Worm (Caenorhabditis elegans) whole organism, midembryonic: ENCODE measurements around the gene C40H1.9.

ENCODE experiments used
- T22C8.4 ChIP-seq: fragments of 200-800 bp; sonication (Bioruptor generic); IDR thresholded peaks from 2 replicates; pipeline ENCODE4 v1.3.6; 2022; ENCODE audit warnings: missing genetic modification characterization, missing compliant biosample characterization
- cog-1 ChIP-seq: sonication (generic microtip); optimal IDR thresholded peaks from 2 replicates; lab custom pipeline; 2016; ENCODE audit warnings: missing genetic modification characterization, missing compliant biosample characterization
- flt-1 ChIP-seq: fragments of 200-800 bp; sonication (Bioruptor generic); IDR thresholded peaks from 2 replicates; pipeline ENCODE4 v1.3.6; 2022; ENCODE audit warnings: missing genetic modification characterization, missing compliant biosample characterization
- klf-2 ChIP-seq: fragments of 200-800 bp; sonication (Bioruptor generic); conservative IDR thresholded peaks from 2 replicates; pipeline ENCODE4 v1.3.6; 2022; ENCODE audit warnings: missing genetic modification reagents, missing genetic modification characterization, missing compliant biosample characterization
- med-1 ChIP-seq: sonication (generic microtip); optimal IDR thresholded peaks from 2 replicates; lab custom pipeline; 2017; ENCODE audit warnings: missing genetic modification characterization, mild to moderate bottlenecking, missing compliant biosample characterization, antibody characterized with exemption, missing genetic modification reagents; ENCODE audit not compliant: insufficient read depth
- ref-1 ChIP-seq: fragments of 200-800 bp; sonication (Bioruptor generic); conservative IDR thresholded peaks from 2 replicates; pipeline ENCODE4 v1.3.6; 2022; ENCODE audit warnings: missing genetic modification reagents, missing genetic modification characterization, missing compliant biosample characterization
- ztf-29 ChIP-seq: fragments of 200-800 bp; sonication (Bioruptor generic); IDR thresholded peaks from 2 replicates; pipeline ENCODE4 v1.3.6; 2022; ENCODE audit warnings: missing genetic modification reagents, missing genetic modification characterization, missing compliant biosample characterization

DNA sequence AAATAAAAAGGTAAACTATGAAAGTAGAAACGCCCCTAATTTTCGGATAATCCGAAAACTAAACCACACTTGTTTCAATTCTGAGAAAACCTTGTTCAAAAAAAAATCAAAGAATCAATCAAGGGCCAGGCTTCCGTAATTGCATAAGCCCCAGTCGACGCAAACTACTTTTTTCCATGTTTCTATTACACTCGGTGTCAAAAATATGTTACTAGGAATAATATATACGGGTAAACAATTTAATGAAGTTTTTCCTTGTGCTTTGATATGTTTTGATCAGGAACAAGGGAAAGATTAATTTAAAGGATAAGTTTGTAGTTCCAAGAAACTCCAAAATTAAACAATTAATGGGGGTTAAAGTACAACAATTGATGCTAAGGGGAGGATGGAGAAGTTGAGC, 9.9 kb upstream of the C40H1.9 start:
- TF ChIP-seq T22C8.4 (no peak), ztf-29 (GFP tag; lab: Robert Waterston, UW) (no peak), med-1 (GFP tag; lab: Kevin White, UChicago) (no peak), flt-1 (GFP tag; lab: Robert Waterston, UW) (no peak), cog-1 (tag; lab: Kevin White, UChicago) (no peak), ref-1 (no peak), klf-2 (GFP tag; lab: Robert Waterston, UW) (no peak)
